Fruit fly (Drosophila melanogaster) whole organism, embryonic: ENCODE results near the gene CG10137.

ENCODE experiments used
- Adf1 ChIP-seq: fragments of 200-800 bp; sonication (Bioruptor generic); IDR thresholded peaks from 2 replicates; pipeline ENCODE4 v1.3.6; 2022; ENCODE audit warnings: missing biosample characterization, missing genetic modification characterization
- Antp ChIP-seq: fragments of 200-800 bp; sonication (Bioruptor generic); optimal IDR thresholded peaks from 3 replicates; lab custom pipeline; 2016; ENCODE audit warnings: missing biosample characterization, missing genetic modification characterization
- B-H1 ChIP-seq: fragments of 200-800 bp; sonication (Bioruptor generic); IDR thresholded peaks from 3 replicates; pipeline ENCODE4 v1.3.6; 2022; ENCODE audit warnings: missing biosample characterization, missing genetic modification characterization
- CG10543 ChIP-seq: fragments of 200-800 bp; sonication (Bioruptor generic); optimal IDR thresholded peaks from 3 replicates; lab custom pipeline; 2017; ENCODE audit warnings: missing biosample characterization, mild to moderate bottlenecking, missing genetic modification characterization, moderate library complexity
- CG1233 ChIP-seq: fragments of 200-800 bp; sonication (Bioruptor generic); optimal IDR thresholded peaks from 4 replicates; lab custom pipeline; 2018; ENCODE audit warnings: missing biosample characterization, mild to moderate bottlenecking, missing genetic modification characterization
- CG13287 ChIP-seq: fragments of 200-800 bp; sonication (Bioruptor generic); IDR thresholded peaks from 2 replicates; pipeline ENCODE4 v1.3.6; 2022; ENCODE audit warnings: missing biosample characterization, missing genetic modification characterization; ENCODE audit not compliant: partially characterized antibody
- CG13424 ChIP-seq: fragments of 200-800 bp; sonication (Bioruptor generic); optimal IDR thresholded peaks from 2 replicates; lab custom pipeline; 2019; ENCODE audit warnings: missing biosample characterization, mild to moderate bottlenecking, missing genetic modification characterization, moderate library complexity
- CG14441 ChIP-seq: fragments of 200-800 bp; sonication (Bioruptor generic); IDR thresholded peaks from 2 replicates; pipeline ENCODE4 v1.3.6; 2022; ENCODE audit warnings: missing biosample characterization, missing genetic modification characterization
- CG1603 ChIP-seq: fragments of 200-800 bp; sonication (Bioruptor generic); optimal IDR thresholded peaks from 2 replicates; lab custom pipeline; 2019; ENCODE audit warnings: missing biosample characterization, mild to moderate bottlenecking, missing genetic modification characterization, moderate library complexity
- CG17612 ChIP-seq: fragments of 200-800 bp; sonication (Bioruptor generic); IDR thresholded peaks from 2 replicates; pipeline ENCODE4 v1.3.6; 2022; ENCODE audit warnings: missing biosample characterization, missing genetic modification characterization
- CG17829 ChIP-seq: fragments of 200-800 bp; optimal IDR thresholded peaks from 2 replicates; lab custom pipeline; 2019; ENCODE audit warnings: missing biosample characterization, mild to moderate bottlenecking, missing genetic modification characterization, moderate library complexity
- CG2202 ChIP-seq: fragments of 200-800 bp; sonication (Bioruptor generic); optimal IDR thresholded peaks from 2 replicates; lab custom pipeline; 2018; ENCODE audit warnings: missing biosample characterization, mild to moderate bottlenecking, missing genetic modification characterization
- CG3995 ChIP-seq: fragments of 200-800 bp; sonication (Bioruptor generic); optimal IDR thresholded peaks from 3 replicates; lab custom pipeline; 2016; ENCODE audit warnings: missing biosample characterization, missing genetic modification characterization
- CG5180 ChIP-seq: fragments of 200-800 bp; sonication (Bioruptor generic); optimal IDR thresholded peaks from 3 replicates; lab custom pipeline; 2017; ENCODE audit warnings: missing biosample characterization, missing genetic modification characterization, mild to moderate bottlenecking, moderate library complexity, missing genetic modification reagents
- CG7786 ChIP-seq: fragments of 200-800 bp; sonication (Bioruptor generic); optimal IDR thresholded peaks from 2 replicates; lab custom pipeline; 2016; ENCODE audit warnings: missing biosample characterization, missing genetic modification characterization
- CG8089 ChIP-seq: fragments of 200-800 bp; sonication (Bioruptor generic); optimal IDR thresholded peaks from 3 replicates; lab custom pipeline; 2016; ENCODE audit warnings: missing biosample characterization, missing genetic modification characterization
- Dek ChIP-seq: fragments of 200-800 bp; sonication (Bioruptor generic); optimal IDR thresholded peaks from 3 replicates; lab custom pipeline; 2019; ENCODE audit warnings: missing biosample characterization, mild to moderate bottlenecking, missing genetic modification characterization, moderate library complexity
- Dip2 ChIP-seq: fragments of 200-800 bp; sonication (Bioruptor generic); IDR thresholded peaks from 2 replicates; pipeline ENCODE4 v1.3.6; 2022; ENCODE audit warnings: missing biosample characterization, missing genetic modification characterization
- Doc3 ChIP-seq: fragments of 200-800 bp; sonication (Bioruptor generic); IDR thresholded peaks from 3 replicates; pipeline ENCODE4 v1.3.6; 2022; ENCODE audit warnings: missing biosample characterization, missing genetic modification characterization; ENCODE audit not compliant: partially characterized antibody
- Dp ChIP-seq: fragments of 200-800 bp; sonication (Bioruptor generic); optimal IDR thresholded peaks from 2 replicates; lab custom pipeline; 2018; ENCODE audit warnings: missing biosample characterization, mild to moderate bottlenecking, missing genetic modification characterization, moderate library complexity
- H15 ChIP-seq: fragments of 200-800 bp; sonication (Bioruptor generic); IDR thresholded peaks from 3 replicates; pipeline ENCODE4 v1.3.6; 2022; ENCODE audit warnings: missing biosample characterization, missing genetic modification characterization
- Hmr ChIP-seq: fragments of 200-800 bp; sonication (Bioruptor generic); optimal IDR thresholded peaks from 3 replicates; lab custom pipeline; 2017; ENCODE audit warnings: mild to moderate bottlenecking, missing biosample characterization, missing genetic modification reagents, missing genetic modification characterization
- Kr ChIP-seq: fragments of 200-800 bp; sonication (Bioruptor generic); optimal IDR thresholded peaks from 2 replicates; lab custom pipeline; 2017; ENCODE audit warnings: missing biosample characterization, mild to moderate bottlenecking, missing genetic modification characterization
- Lpt ChIP-seq: fragments of >200 bp; optimal IDR thresholded peaks from 2 replicates; lab custom pipeline; 2018; ENCODE audit warnings: missing biosample characterization, missing genetic modification characterization
- Oli ChIP-seq: fragments of 200-800 bp; sonication (Bioruptor generic); optimal IDR thresholded peaks from 2 replicates; lab custom pipeline; 2018; ENCODE audit warnings: missing biosample characterization, mild to moderate bottlenecking, missing genetic modification characterization, moderate library complexity
- Pdp1 ChIP-seq, 2 experiments: fragments of 200-800 bp; sonication (Bioruptor generic); optimal IDR thresholded peaks; 3 replicates each; lab custom pipeline; 2016; ENCODE audit warnings: missing biosample characterization in 2 of 2, missing genetic modification characterization in 2 of 2, mild to moderate bottlenecking in 1 of 2, moderate library complexity in 1 of 2
- Ssrp ChIP-seq: fragments of 200-800 bp; sonication (Bioruptor generic); optimal IDR thresholded peaks from 2 replicates; lab custom pipeline; 2018; ENCODE audit warnings: missing biosample characterization, mild to moderate bottlenecking, missing genetic modification characterization, moderate library complexity
- Trl ChIP-seq, 3 experiments: fragments of >200 bp in 2 of 3; fragments of 200-800 bp in 1 of 3; sonication (Bioruptor generic) in 1 of 3; optimal IDR thresholded peaks; 2 replicates in 1 of 3; 3 replicates in 2 of 3; lab custom pipeline; 2016 to 2017; ENCODE audit warnings: missing biosample characterization in 1 of 3, missing genetic modification characterization in 1 of 3
- amos ChIP-seq: fragments of 200-800 bp; sonication (Bioruptor generic); IDR thresholded peaks from 2 replicates; pipeline ENCODE4 v1.3.6; 2022; ENCODE audit warnings: missing biosample characterization, missing genetic modification characterization; ENCODE audit not compliant: partially characterized antibody
- bcd ChIP-seq: fragments of 200-800 bp; sonication (Bioruptor generic); optimal IDR thresholded peaks from 2 replicates; lab custom pipeline; 2017; ENCODE audit warnings: missing biosample characterization, mild to moderate bottlenecking, missing genetic modification characterization
- bigmax ChIP-seq: fragments of 200-800 bp; sonication (Bioruptor generic); optimal IDR thresholded peaks from 2 replicates; lab custom pipeline; 2018; ENCODE audit warnings: missing biosample characterization, mild to moderate bottlenecking, missing genetic modification characterization
- crol ChIP-seq: fragments of 200-800 bp; sonication (Bioruptor generic); IDR thresholded peaks from 2 replicates; pipeline ENCODE4 v1.3.6; 2022; ENCODE audit warnings: missing biosample characterization, missing genetic modification characterization
- da ChIP-seq: fragments of 200-800 bp; sonication (Bioruptor generic); optimal IDR thresholded peaks from 2 replicates; lab custom pipeline; 2016; ENCODE audit warnings: missing biosample characterization, missing genetic modification characterization
- dan ChIP-seq: fragments of 200-800 bp; sonication (Bioruptor generic); IDR thresholded peaks from 2 replicates; pipeline ENCODE4 v1.3.6; 2022; ENCODE audit warnings: missing biosample characterization, missing genetic modification characterization
- dati ChIP-seq: fragments of 200-800 bp; sonication (Bioruptor generic); IDR thresholded peaks from 2 replicates; pipeline ENCODE4 v1.3.6; 2022; ENCODE audit warnings: missing biosample characterization, missing genetic modification characterization
- dmrt11E ChIP-seq: fragments of 200-800 bp; sonication (Bioruptor generic); optimal IDR thresholded peaks from 3 replicates; lab custom pipeline; 2018; ENCODE audit warnings: missing biosample characterization, mild to moderate bottlenecking, missing genetic modification characterization, moderate library complexity
- gfzf ChIP-seq: fragments of 200-800 bp; sonication (Bioruptor generic); optimal IDR thresholded peaks from 2 replicates; lab custom pipeline; 2016; ENCODE audit warnings: missing biosample characterization, mild to moderate bottlenecking, missing genetic modification characterization, moderate library complexity
- grn ChIP-seq: fragments of 200-800 bp; sonication (Bioruptor generic); optimal IDR thresholded peaks from 3 replicates; lab custom pipeline; 2017; ENCODE audit warnings: missing biosample characterization, missing genetic modification characterization
- kay ChIP-seq: fragments of 200-800 bp; sonication (Bioruptor generic); optimal IDR thresholded peaks from 2 replicates; lab custom pipeline; 2016; ENCODE audit warnings: missing biosample characterization, missing genetic modification characterization
- lab ChIP-seq: fragments of 200-800 bp; sonication (Bioruptor generic); optimal IDR thresholded peaks from 3 replicates; lab custom pipeline; 2017; ENCODE audit warnings: missing biosample characterization, missing genetic modification characterization, mild to moderate bottlenecking, moderate library complexity, missing genetic modification reagents
- lbe ChIP-seq: fragments of 200-800 bp; sonication (Bioruptor generic); optimal IDR thresholded peaks from 2 replicates; lab custom pipeline; 2016; ENCODE audit warnings: missing biosample characterization, mild to moderate bottlenecking, missing genetic modification characterization
- nerfin-2 ChIP-seq: fragments of 200-800 bp; sonication (Bioruptor generic); IDR thresholded peaks from 2 replicates; pipeline ENCODE4 v1.3.6; 2022; ENCODE audit warnings: missing biosample characterization, missing genetic modification characterization; ENCODE audit not compliant: partially characterized antibody
- peb ChIP-seq: fragments of 200-800 bp; sonication (Bioruptor generic); IDR thresholded peaks from 2 replicates; pipeline ENCODE4 v1.3.6; 2022; ENCODE audit warnings: missing biosample characterization, missing genetic modification characterization
- pnt ChIP-seq: fragments of 200-800 bp; sonication (Bioruptor generic); optimal IDR thresholded peaks from 3 replicates; lab custom pipeline; 2016; ENCODE audit warnings: missing biosample characterization, missing genetic modification characterization
- pzg ChIP-seq: fragments of 200-800 bp; sonication (Bioruptor generic); optimal IDR thresholded peaks from 3 replicates; lab custom pipeline; 2018; ENCODE audit warnings: missing biosample characterization, mild to moderate bottlenecking, missing genetic modification characterization, moderate library complexity
- schlank ChIP-seq: fragments of 200-800 bp; sonication (Bioruptor generic); optimal IDR thresholded peaks from 2 replicates; lab custom pipeline; 2018; ENCODE audit warnings: missing biosample characterization, mild to moderate bottlenecking, missing genetic modification characterization
- stwl ChIP-seq: fragments of 200-800 bp; sonication (Bioruptor generic); optimal IDR thresholded peaks from 3 replicates; lab custom pipeline; 2018; ENCODE audit warnings: missing biosample characterization, mild to moderate bottlenecking, missing genetic modification characterization, moderate library complexity
- tgo ChIP-seq: fragments of 200-800 bp; sonication (Bioruptor generic); IDR thresholded peaks from 3 replicates; pipeline ENCODE4 v1.3.6; 2022; ENCODE audit warnings: missing biosample characterization, missing genetic modification characterization
- unpg ChIP-seq: fragments of 200-800 bp; sonication (Bioruptor generic); optimal IDR thresholded peaks from 3 replicates; lab custom pipeline; 2018; ENCODE audit warnings: missing biosample characterization, mild to moderate bottlenecking, missing genetic modification characterization, moderate library complexity

The CG10137 gene

dm6 chr2L:19582185-19582584 is 55.7 kb downstream of the CG10137 start, which contains the start of gene Hakai (continued):
- TF ChIP-seq CG14441 (GFP tag; lab: Robert Waterston, UW), result peak; percentile 58; the same call in 1 of the 2 replicates
- TF ChIP-seq schlank, result peak; percentile 12
- TF ChIP-seq nerfin-2 (GFP tag; lab: Robert Waterston, UW), result peak; percentile 33; the same call in 1 of the 2 replicates
- peak; percentile 81 for TF ChIP-seq pzg (GFP tag; lab: Kevin White, UChicago)
- peak; percentile 0 for TF ChIP-seq dmrt11E (tag; lab: Kevin White, UChicago)
- no peak for TF ChIP-seq CG5180 (GFP tag; lab: Kevin White, UChicago)
- no peak for TF ChIP-seq Dip2 (GFP tag; lab: Robert Waterston, UW)
- peak; percentile 51 for TF ChIP-seq CG13424 (tag; lab: Kevin White, UChicago)
- no peak for TF ChIP-seq Dek (tag; lab: Kevin White, UChicago)
- TF ChIP-seq Trl (optimal IDR thresholded peaks at IDR 0.05; lab: Kevin White, UChicago), result peak in 1 of 2 experiments; percentile 0
- TF ChIP-seq Trl (GFP tag; optimal IDR thresholded peaks at IDR 0.05; lab: Kevin White, UChicago), result peak; percentile 64
- TF ChIP-seq gfzf (GFP tag; lab: Kevin White, UChicago), result peak; percentile 31
- peak; percentile 40 for TF ChIP-seq Hmr (GFP tag; lab: Kevin White, UChicago)
- peak; percentile 25 for TF ChIP-seq unpg (GFP tag; lab: Kevin White, UChicago)
- TF ChIP-seq CG17612 (GFP tag; lab: Robert Waterston, UW), result no peak
- no peak for TF ChIP-seq CG2202 (tag; lab: Kevin White, UChicago)
- TF ChIP-seq Lpt, result no peak
- TF ChIP-seq CG1233 (GFP tag; lab: Kevin White, UChicago), result no peak
- no peak for TF ChIP-seq grn (GFP tag; lab: Kevin White, UChicago)
- TF ChIP-seq da (GFP tag; lab: Kevin White, UChicago), result peak; percentile 39
- TF ChIP-seq dan (GFP tag; lab: Robert Waterston, UW), result no peak
- TF ChIP-seq CG3995 (GFP tag; lab: Kevin White, UChicago), result peak; percentile 4
- TF ChIP-seq CG13287 (GFP tag; lab: Robert Waterston, UW), result peak; percentile 65
- no peak for TF ChIP-seq Doc3 (GFP tag; lab: Robert Waterston, UW)
- no peak for TF ChIP-seq kay (GFP tag; lab: Kevin White, UChicago)
- TF ChIP-seq H15 (GFP tag; lab: Robert Waterston, UW), result no peak; the same call in 2 of the 3 replicates
- peak; percentile 16 for TF ChIP-seq Oli (tag; lab: Kevin White, UChicago)
- peak; percentile 73 for TF ChIP-seq Dp (GFP tag; lab: Kevin White, UChicago)
- no peak for TF ChIP-seq lbe (GFP tag; lab: Kevin White, UChicago)
- peak; percentile 82 for TF ChIP-seq stwl (tag; lab: Kevin White, UChicago)
- peak; percentile 51 for TF ChIP-seq peb (GFP tag; lab: Robert Waterston, UW)
- peak; percentile 59 for TF ChIP-seq lab (GFP tag; lab: Kevin White, UChicago)
- TF ChIP-seq Pdp1 (GFP tag; optimal IDR thresholded peaks at IDR 0.05; lab: Kevin White, UChicago), result peak; percentile 59 to 70
- TF ChIP-seq Antp (GFP tag; lab: Kevin White, UChicago), result peak; percentile 82
- no peak for TF ChIP-seq Kr (GFP tag; lab: Kevin White, UChicago)
- TF ChIP-seq B-H1 (GFP tag; lab: Robert Waterston, UW), result no peak
- peak; percentile 25; the same call in 1 of the 3 replicates for TF ChIP-seq tgo (GFP tag; lab: Robert Waterston, UW)
- TF ChIP-seq CG10543 (GFP tag; lab: Kevin White, UChicago), result peak; percentile 30
- peak; percentile 45 for TF ChIP-seq CG1603
- TF ChIP-seq Adf1, result peak; percentile 37; the same call in 1 of the 2 replicates
- 0 out of 2 replicates have a peak, but pooled peaks have one; percentile 11 for TF ChIP-seq crol (GFP tag; lab: Robert Waterston, UW)
- TF ChIP-seq CG7786 (GFP tag; lab: Kevin White, UChicago), result peak; percentile 49
- peak; percentile 54 for TF ChIP-seq bcd (GFP tag; lab: Kevin White, UChicago)
- TF ChIP-seq bigmax, result no peak
- peak; percentile 63 for TF ChIP-seq CG17829
- TF ChIP-seq Ssrp (tag; lab: Kevin White, UChicago), result no peak
- TF ChIP-seq pnt (GFP tag; lab: Kevin White, UChicago), result peak; percentile 70
- TF ChIP-seq dati (GFP tag; lab: Robert Waterston, UW), result peak; percentile 20; the same call in 1 of the 2 replicates
- TF ChIP-seq amos (GFP tag; lab: Robert Waterston, UW), result peak; percentile 54
- TF ChIP-seq CG8089, result peak; percentile 43
